Fruit fly (Drosophila melanogaster) whole organism, embryonic: Measurements from ENCODE around the gene CG15337.

Experiments
- Atf-2 ChIP-seq: fragments of 200-800 bp; sonication (Bioruptor generic); optimal IDR thresholded peaks from 2 replicates; lab custom pipeline; 2016; ENCODE audit warnings: missing biosample characterization, missing genetic modification characterization
- Atf3 ChIP-seq: fragments of 200-800 bp; sonication (Bioruptor generic); optimal IDR thresholded peaks from 3 replicates; lab custom pipeline; 2016; ENCODE audit warnings: missing biosample characterization, missing genetic modification characterization
- BtbVII ChIP-seq: fragments of 200-800 bp; sonication (Bioruptor generic); optimal IDR thresholded peaks from 3 replicates; lab custom pipeline; 2017; ENCODE audit warnings: missing biosample characterization, mild to moderate bottlenecking, missing genetic modification characterization
- Bteb2 ChIP-seq: fragments of 200-800 bp; sonication (Bioruptor generic); optimal IDR thresholded peaks from 2 replicates; lab custom pipeline; 2016; ENCODE audit warnings: missing biosample characterization, missing genetic modification characterization
- CG12299 ChIP-seq: fragments of 200-800 bp; sonication (Bioruptor generic); optimal IDR thresholded peaks from 2 replicates; lab custom pipeline; 2018; ENCODE audit warnings: missing biosample characterization, mild to moderate bottlenecking, missing genetic modification characterization
- CG13296 ChIP-seq: fragments of 200-800 bp; sonication (Bioruptor generic); optimal IDR thresholded peaks from 3 replicates; lab custom pipeline; 2018; ENCODE audit warnings: missing biosample characterization, mild to moderate bottlenecking, missing genetic modification characterization
- CG13624 ChIP-seq: fragments of 200-800 bp; sonication (Bioruptor generic); optimal IDR thresholded peaks from 2 replicates; lab custom pipeline; 2016; ENCODE audit warnings: missing biosample characterization, missing genetic modification characterization
- CG14860 ChIP-seq: fragments of 200-800 bp; sonication (Bioruptor generic); IDR thresholded peaks from 3 replicates; pipeline ENCODE4 v1.3.6; 2022; ENCODE audit warnings: missing biosample characterization, missing genetic modification characterization; ENCODE audit not compliant: partially characterized antibody
- CG15696 ChIP-seq: fragments of 200-800 bp; sonication (Bioruptor generic); optimal IDR thresholded peaks from 2 replicates; lab custom pipeline; 2019; ENCODE audit warnings: missing biosample characterization, mild to moderate bottlenecking, missing genetic modification characterization, moderate library complexity
- CG1602 ChIP-seq: fragments of 200-800 bp; sonication (Bioruptor generic); optimal IDR thresholded peaks from 3 replicates; lab custom pipeline; 2016; ENCODE audit warnings: missing biosample characterization, missing genetic modification characterization
- CG17186 ChIP-seq: fragments of 200-800 bp; sonication (Bioruptor generic); optimal IDR thresholded peaks from 3 replicates; lab custom pipeline; 2017; ENCODE audit warnings: missing biosample characterization, missing genetic modification reagents, missing genetic modification characterization
- CG18619 ChIP-seq: fragments of 200-800 bp; sonication (Bioruptor generic); optimal IDR thresholded peaks from 3 replicates; lab custom pipeline; 2017; ENCODE audit warnings: missing biosample characterization, mild to moderate bottlenecking, missing genetic modification characterization
- CG31388 ChIP-seq: fragments of 200-800 bp; sonication (Bioruptor generic); optimal IDR thresholded peaks from 2 replicates; lab custom pipeline; 2016; ENCODE audit warnings: missing biosample characterization, missing genetic modification characterization
- CG34224 ChIP-seq: fragments of 200-800 bp; sonication (Bioruptor generic); IDR thresholded peaks from 3 replicates; pipeline ENCODE4 v1.3.6; 2022; ENCODE audit warnings: missing biosample characterization, missing genetic modification characterization; ENCODE audit not compliant: partially characterized antibody
- CG4854 ChIP-seq: fragments of 200-800 bp; sonication (Bioruptor generic); optimal IDR thresholded peaks from 2 replicates; lab custom pipeline; 2016; ENCODE audit warnings: missing biosample characterization, missing genetic modification characterization, inconsistent platforms
- CG8924 ChIP-seq: fragments of 200-800 bp; optimal IDR thresholded peaks from 3 replicates; lab custom pipeline; 2019; ENCODE audit warnings: missing biosample characterization, mild to moderate bottlenecking, missing genetic modification characterization, moderate library complexity
- Camta ChIP-seq: fragments of 200-800 bp; sonication (Bioruptor generic); optimal IDR thresholded peaks from 2 replicates; lab custom pipeline; 2016; ENCODE audit warnings: missing biosample characterization, missing genetic modification characterization
- Dek ChIP-seq: fragments of 200-800 bp; sonication (Bioruptor generic); optimal IDR thresholded peaks from 3 replicates; lab custom pipeline; 2019; ENCODE audit warnings: missing biosample characterization, mild to moderate bottlenecking, missing genetic modification characterization, moderate library complexity
- Doc2 ChIP-seq: fragments of 200-800 bp; sonication (Bioruptor generic); IDR thresholded peaks from 2 replicates; pipeline ENCODE4 v1.3.6; 2022; ENCODE audit warnings: missing biosample characterization, missing genetic modification characterization
- Fer2 ChIP-seq: fragments of 200-800 bp; sonication (Bioruptor generic); optimal IDR thresholded peaks from 2 replicates; lab custom pipeline; 2018; ENCODE audit warnings: missing biosample characterization, mild to moderate bottlenecking, missing genetic modification characterization, moderate library complexity
- Fer3 ChIP-seq: fragments of 200-800 bp; sonication (Bioruptor generic); optimal IDR thresholded peaks from 2 replicates; lab custom pipeline; 2018; ENCODE audit warnings: missing biosample characterization, mild to moderate bottlenecking, missing genetic modification characterization, moderate library complexity
- GATAe ChIP-seq: fragments of 200-800 bp; sonication (Bioruptor generic); conservative IDR thresholded peaks from 2 replicates; pipeline ENCODE4 v1.3.6; 2022; ENCODE audit warnings: missing biosample characterization, missing genetic modification characterization
- HLH4C ChIP-seq: fragments of 200-800 bp; sonication (Bioruptor generic); IDR thresholded peaks from 3 replicates; pipeline ENCODE4 v1.3.6; 2022; ENCODE audit warnings: missing biosample characterization, missing genetic modification characterization; ENCODE audit not compliant: partially characterized antibody
- Jarid2 ChIP-seq: fragments of 200-800 bp; sonication (Bioruptor generic); optimal IDR thresholded peaks from 3 replicates; lab custom pipeline; 2017; ENCODE audit warnings: mild to moderate bottlenecking, missing biosample characterization, missing genetic modification reagents, missing genetic modification characterization
- MBD-R2 ChIP-seq: fragments of 200-800 bp; sonication (Bioruptor generic); IDR thresholded peaks from 2 replicates; pipeline ENCODE4 v1.3.6; 2022; ENCODE audit warnings: missing biosample characterization, missing genetic modification characterization
- Neu2 ChIP-seq: fragments of 200-800 bp; sonication (Bioruptor generic); optimal IDR thresholded peaks from 3 replicates; lab custom pipeline; 2016; ENCODE audit warnings: missing biosample characterization, missing genetic modification characterization, borderline replicate concordance
- NfI ChIP-seq: fragments of 200-800 bp; sonication (Bioruptor generic); optimal IDR thresholded peaks from 3 replicates; lab custom pipeline; 2018; ENCODE audit warnings: missing biosample characterization, mild to moderate bottlenecking, missing genetic modification characterization, moderate library complexity
- Oaz ChIP-seq: fragments of 200-800 bp; sonication (Bioruptor generic); IDR thresholded peaks from 2 replicates; pipeline ENCODE4 v1.3.6; 2022; ENCODE audit warnings: missing biosample characterization, missing genetic modification characterization
- Pdp1 ChIP-seq, 2 experiments: fragments of 200-800 bp; sonication (Bioruptor generic); optimal IDR thresholded peaks; 3 replicates each; lab custom pipeline; 2016; ENCODE audit warnings: missing biosample characterization in 2 of 2, missing genetic modification characterization in 2 of 2, mild to moderate bottlenecking in 1 of 2, moderate library complexity in 1 of 2
- Six4 ChIP-seq: fragments of 200-800 bp; sonication (Bioruptor generic); optimal IDR thresholded peaks from 2 replicates; lab custom pipeline; 2016; ENCODE audit warnings: missing biosample characterization, missing genetic modification characterization
- Spps ChIP-seq: fragments of 200-800 bp; sonication (Bioruptor generic); optimal IDR thresholded peaks from 2 replicates; lab custom pipeline; 2018; ENCODE audit warnings: missing biosample characterization, mild to moderate bottlenecking, missing genetic modification characterization
- Vsx1 ChIP-seq: fragments of 200-800 bp; sonication (Bioruptor generic); optimal IDR thresholded peaks from 2 replicates; lab custom pipeline; 2017; ENCODE audit warnings: missing biosample characterization, mild to moderate bottlenecking, missing genetic modification characterization, missing genetic modification reagents
- amos ChIP-seq: fragments of 200-800 bp; sonication (Bioruptor generic); IDR thresholded peaks from 2 replicates; pipeline ENCODE4 v1.3.6; 2022; ENCODE audit warnings: missing biosample characterization, missing genetic modification characterization; ENCODE audit not compliant: partially characterized antibody
- bab2 ChIP-seq: fragments of 200-800 bp; sonication (Bioruptor generic); optimal IDR thresholded peaks from 2 replicates; lab custom pipeline; 2016; ENCODE audit warnings: missing biosample characterization, missing genetic modification characterization
- cg ChIP-seq: fragments of 200-800 bp; sonication (Bioruptor generic); optimal IDR thresholded peaks from 3 replicates; lab custom pipeline; 2019; ENCODE audit warnings: missing biosample characterization, mild to moderate bottlenecking, missing genetic modification characterization, moderate library complexity
- crc ChIP-seq: fragments of 200-800 bp; sonication (Bioruptor generic); optimal IDR thresholded peaks from 2 replicates; lab custom pipeline; 2016; ENCODE audit warnings: missing biosample characterization, missing genetic modification characterization
- da ChIP-seq: fragments of 200-800 bp; sonication (Bioruptor generic); optimal IDR thresholded peaks from 2 replicates; lab custom pipeline; 2016; ENCODE audit warnings: missing biosample characterization, missing genetic modification characterization
- danr ChIP-seq: fragments of 200-800 bp; sonication (Bioruptor generic); IDR thresholded peaks from 2 replicates; pipeline ENCODE4 v1.3.6; 2022; ENCODE audit warnings: missing biosample characterization, missing genetic modification characterization
- dmrt11E ChIP-seq: fragments of 200-800 bp; sonication (Bioruptor generic); optimal IDR thresholded peaks from 3 replicates; lab custom pipeline; 2018; ENCODE audit warnings: missing biosample characterization, mild to moderate bottlenecking, missing genetic modification characterization, moderate library complexity
- gcm2 ChIP-seq: fragments of 200-800 bp; sonication (Bioruptor generic); optimal IDR thresholded peaks from 2 replicates; lab custom pipeline; 2016; ENCODE audit warnings: missing biosample characterization, missing genetic modification characterization
- gsb ChIP-seq: fragments of 200-800 bp; sonication (Bioruptor generic); IDR thresholded peaks from 2 replicates; pipeline ENCODE4 v1.3.6; 2022; ENCODE audit warnings: missing biosample characterization, missing genetic modification characterization
- inv ChIP-seq: fragments of 200-800 bp; sonication (Bioruptor generic); IDR thresholded peaks from 2 replicates; pipeline ENCODE4 v1.3.6; 2022; ENCODE audit warnings: missing biosample characterization, missing genetic modification characterization; ENCODE audit not compliant: partially characterized antibody
- run ChIP-seq: fragments of 200-800 bp; sonication (Bioruptor generic); optimal IDR thresholded peaks from 3 replicates; lab custom pipeline; 2018; ENCODE audit warnings: missing biosample characterization, mild to moderate bottlenecking, missing genetic modification characterization
- seq ChIP-seq: fragments of 200-800 bp; sonication (Bioruptor generic); IDR thresholded peaks from 2 replicates; pipeline ENCODE4 v1.3.6; 2022; ENCODE audit warnings: missing biosample characterization, missing genetic modification characterization
- sim ChIP-seq: fragments of 200-800 bp; sonication (Bioruptor generic); IDR thresholded peaks from 2 replicates; pipeline ENCODE4 v1.3.6; 2022; ENCODE audit warnings: missing biosample characterization, missing genetic modification characterization
- sima ChIP-seq: fragments of 200-800 bp; sonication (Bioruptor generic); optimal IDR thresholded peaks from 2 replicates; lab custom pipeline; 2016; ENCODE audit warnings: missing biosample characterization, missing genetic modification characterization
- stwl ChIP-seq: fragments of 200-800 bp; sonication (Bioruptor generic); optimal IDR thresholded peaks from 3 replicates; lab custom pipeline; 2018; ENCODE audit warnings: missing biosample characterization, mild to moderate bottlenecking, missing genetic modification characterization, moderate library complexity
- sug ChIP-seq: fragments of 200-800 bp; optimal IDR thresholded peaks from 2 replicates; lab custom pipeline; 2019; ENCODE audit warnings: missing biosample characterization, mild to moderate bottlenecking, missing genetic modification characterization, moderate library complexity
- toy ChIP-seq: fragments of 200-800 bp; sonication (Bioruptor generic); IDR thresholded peaks from 2 replicates; pipeline ENCODE4 v1.3.6; 2022; ENCODE audit warnings: missing biosample characterization, missing genetic modification characterization
- tup ChIP-seq: fragments of 200-800 bp; sonication (Bioruptor generic); optimal IDR thresholded peaks from 2 replicates; lab custom pipeline; 2016; ENCODE audit warnings: missing biosample characterization, mild to moderate bottlenecking, missing genetic modification characterization, moderate library complexity
- vfl ChIP-seq: fragments of 200-800 bp; sonication (Bioruptor generic); optimal IDR thresholded peaks from 2 replicates; lab custom pipeline; 2016; ENCODE audit warnings: missing biosample characterization, missing genetic modification characterization

Gene CG15337

dm6 chrX:8112715-8113114, 47.1 kb upstream of the CG15337 start (continued):
- TF ChIP-seq Spps (tag; lab: Kevin White, UChicago) (no peak), tup (GFP tag; lab: Kevin White, UChicago) (no peak), vfl (GFP tag; lab: Kevin White, UChicago) (no peak), crc (GFP tag; lab: Kevin White, UChicago) (no peak), CG13624 (GFP tag; lab: Kevin White, UChicago) (peak; percentile 65), cg (GFP tag; lab: Kevin White, UChicago) (no peak), GATAe (GFP tag; lab: Robert Waterston, UW) (peak; percentile 70), seq (GFP tag; lab: Robert Waterston, UW) (no peak), gsb (GFP tag; lab: Robert Waterston, UW) (0 out of 2 replicates have a peak, but pooled peaks have one; percentile 39), run (tag; lab: Kevin White, UChicago) (no peak), Camta (GFP tag; lab: Kevin White, UChicago) (no peak), CG13296 (no peak), Atf-2 (GFP tag; lab: Kevin White, UChicago) (no peak), sim (GFP tag; lab: Robert Waterston, UW) (no peak), CG12299 (tag; lab: Kevin White, UChicago) (no peak), CG31388 (GFP tag; lab: Kevin White, UChicago) (no peak), CG17186 (GFP tag; lab: Kevin White, UChicago) (no peak), stwl (tag; lab: Kevin White, UChicago) (no peak), BtbVII (peak; percentile 34), CG8924 (no peak), CG34224 (GFP tag; lab: Robert Waterston, UW) (no peak), da (GFP tag; lab: Kevin White, UChicago) (no peak), dmrt11E (tag; lab: Kevin White, UChicago) (no peak), CG18619 (GFP tag; lab: Kevin White, UChicago) (peak; percentile 18), amos (no peak), Six4 (GFP tag; lab: Kevin White, UChicago) (no peak), NfI (peak; percentile 39), Oaz (GFP tag; lab: Robert Waterston, UW) (0 out of 2 replicates have a peak, but pooled peaks have one; percentile 31), Atf3 (GFP tag; lab: Kevin White, UChicago) (no peak), CG1602 (GFP tag; lab: Kevin White, UChicago) (no peak), Jarid2 (GFP tag; lab: Kevin White, UChicago) (no peak), Fer3 (tag; lab: Kevin White, UChicago) (peak; percentile 27), bab2 (GFP tag; lab: Kevin White, UChicago) (peak; percentile 30), Dek (peak; percentile 26), CG14860 (GFP tag; lab: Robert Waterston, UW) (no peak), Vsx1 (GFP tag; lab: Kevin White, UChicago) (no peak), sug (tag; lab: Kevin White, UChicago) (no peak), danr (GFP tag; lab: Robert Waterston, UW) (no peak), HLH4C (GFP tag; lab: Robert Waterston, UW) (no peak), CG15696 (tag; lab: Kevin White, UChicago) (no peak), toy (GFP tag; lab: Robert Waterston, UW) (no peak), CG4854 (GFP tag; lab: Kevin White, UChicago) (no peak), MBD-R2 (GFP tag; lab: Robert Waterston, UW) (peak; percentile 29; the same call in 1 of the 2 replicates), sima (GFP tag; lab: Kevin White, UChicago) (no peak), Doc2 (no peak), Pdp1 (GFP tag; optimal IDR thresholded peaks at IDR 0.05; lab: Kevin White, UChicago) (peak in 1 of 2 experiments; percentile 14), gcm2 (no peak), Neu2 (no peak), inv (GFP tag; lab: Robert Waterston, UW) (no peak), Bteb2 (GFP tag; lab: Kevin White, UChicago) (no peak), Fer2 (no peak)
